Worm (Caenorhabditis elegans) whole organism, L4 larva: ENCODE data around the gene Y75B12B.3.

Experiments
- F26F4.8 ChIP-seq: fragments of 200-800 bp; sonication (Bioruptor generic); conservative IDR thresholded peaks from 2 replicates; pipeline ENCODE4 v1.3.6; 2022; ENCODE audit warnings: missing genetic modification characterization, missing compliant biosample characterization
- F37D6.2 ChIP-seq: sonication (generic microtip); optimal IDR thresholded peaks from 2 replicates; lab custom pipeline; 2016; ENCODE audit warnings: mild to moderate bottlenecking, missing genetic modification characterization, missing compliant biosample characterization
- Y105C5A.15 ChIP-seq: fragments of 200-800 bp; sonication (Bioruptor generic); IDR thresholded peaks from 2 replicates; pipeline ENCODE4 v1.3.6; 2022; ENCODE audit warnings: missing genetic modification characterization, missing compliant biosample characterization
- aha-1 ChIP-seq: fragments of 150-350 bp; peaks from one replicate; lab custom pipeline; 2014; ENCODE audit warnings: missing biosample characterization, missing genetic modification characterization
- arid-1 ChIP-seq: fragments of 200-800 bp; sonication (Bioruptor generic); conservative IDR thresholded peaks from 2 replicates; pipeline ENCODE4 v1.3.6; 2022; ENCODE audit warnings: missing genetic modification reagents, missing genetic modification characterization, missing compliant biosample characterization
- ceh-20 ChIP-seq: fragments of 200-800 bp; sonication (Bioruptor generic); IDR thresholded peaks from 2 replicates; pipeline ENCODE4 v1.3.6; 2022; ENCODE audit warnings: missing genetic modification reagents, missing genetic modification characterization, missing compliant biosample characterization
- ces-1 ChIP-seq: fragments of 150-350 bp; sonication (generic microtip); optimal IDR thresholded peaks from 4 replicates; lab custom pipeline; 2014; ENCODE audit warnings: missing biosample characterization, missing genetic modification reagents, missing genetic modification characterization
- daf-16 ChIP-seq, 3 experiments: sonication (generic microtip); optimal IDR thresholded peaks; 2 replicates each; lab custom pipeline; 2016 to 2017; ENCODE audit warnings: missing genetic modification characterization in 3 of 3, missing genetic modification reagents in 3 of 3, mild to moderate bottlenecking in 2 of 3, missing compliant biosample characterization in 2 of 3, missing biosample characterization in 1 of 3, moderate library complexity in 1 of 3
- fkh-10 ChIP-seq: fragments of 150-350 bp; optimal IDR thresholded peaks from 2 replicates; lab custom pipeline; 2014; ENCODE audit warnings: missing biosample characterization, missing genetic modification reagents, missing genetic modification characterization
- gei-8 ChIP-seq: fragments of 200-800 bp; sonication (Bioruptor generic); optimal IDR thresholded peaks from 2 replicates; lab custom pipeline; 2018; ENCODE audit warnings: mild to moderate bottlenecking, missing genetic modification characterization, missing compliant biosample characterization
- lim-7 ChIP-seq: fragments of 200-800 bp; sonication (Bioruptor generic); IDR thresholded peaks from 2 replicates; pipeline ENCODE4 v1.3.6; 2022; ENCODE audit warnings: missing genetic modification characterization, missing compliant biosample characterization
- lin-13 ChIP-seq: fragments of 150-350 bp; optimal IDR thresholded peaks from 2 replicates; lab custom pipeline; 2014; ENCODE audit warnings: missing biosample characterization, missing genetic modification reagents, missing genetic modification characterization
- lin-38 ChIP-seq: fragments of 200-800 bp; sonication (Bioruptor generic); IDR thresholded peaks from 2 replicates; pipeline ENCODE4 v1.3.6; 2022; ENCODE audit warnings: missing genetic modification reagents, missing genetic modification characterization, missing compliant biosample characterization
- madf-5 ChIP-seq, 2 experiments: fragments of 200-800 bp; sonication (Bioruptor generic); IDR thresholded peaks; 2 replicates each; pipeline ENCODE4 v1.3.6; 2022; ENCODE audit warnings: missing compliant biosample characterization in 2 of 2, missing genetic modification characterization in 2 of 2
- madf-9 ChIP-seq: fragments of 200-800 bp; sonication (Bioruptor generic); conservative IDR thresholded peaks from 2 replicates; pipeline ENCODE4 v1.3.6; 2022; ENCODE audit warnings: missing genetic modification reagents, missing genetic modification characterization, missing compliant biosample characterization
- mxl-2 ChIP-seq: fragments of 200-800 bp; sonication (Bioruptor generic); conservative IDR thresholded peaks from 2 replicates; pipeline ENCODE4 v1.3.6; 2022; ENCODE audit warnings: missing genetic modification reagents, missing genetic modification characterization, missing compliant biosample characterization
- mxl-3 ChIP-seq: fragments of 200-800 bp; sonication (Bioruptor generic); optimal IDR thresholded peaks from 2 replicates; lab custom pipeline; 2018; ENCODE audit warnings: mild to moderate bottlenecking, missing genetic modification characterization, missing compliant biosample characterization
- nhr-102 ChIP-seq: sonication (generic microtip); optimal IDR thresholded peaks from 2 replicates; lab custom pipeline; 2016; ENCODE audit warnings: mild to moderate bottlenecking, missing genetic modification characterization, moderate library complexity, missing compliant biosample characterization
- nhr-41 ChIP-seq: fragments of 200-800 bp; sonication (Bioruptor generic); IDR thresholded peaks from 2 replicates; pipeline ENCODE4 v1.3.6; 2022; ENCODE audit warnings: missing genetic modification reagents, missing genetic modification characterization, missing compliant biosample characterization
- nhr-77 ChIP-seq: fragments of 150-350 bp; optimal IDR thresholded peaks from 2 replicates; lab custom pipeline; 2014; ENCODE audit warnings: missing biosample characterization, missing genetic modification characterization
- pha-4 ChIP-seq, 2 experiments: fragments of 150-350 bp in 1 of 2; fragments of 200-800 bp in 1 of 2; sonication (Bioruptor generic) in 1 of 2; IDR thresholded peaks in 1 of 2; optimal IDR thresholded peaks in 1 of 2; 2 replicates each; pipeline versions ENCODE4 v1.3.6 to Lab custom; 2014 to 2022; ENCODE audit warnings: missing genetic modification characterization in 2 of 2, missing genetic modification reagents in 2 of 2, missing biosample characterization in 1 of 2, missing compliant biosample characterization in 1 of 2
- php-3 ChIP-seq: fragments of 200-800 bp; sonication (Bioruptor generic); IDR thresholded peaks from 2 replicates; pipeline ENCODE4 v1.3.6; 2022; ENCODE audit warnings: missing genetic modification reagents, missing genetic modification characterization, missing compliant biosample characterization
- pqm-1 ChIP-seq: sonication (generic microtip); optimal IDR thresholded peaks from 2 replicates; lab custom pipeline; 2017; ENCODE audit warnings: missing biosample characterization, missing genetic modification characterization
- saeg-2 ChIP-seq: fragments of 200-800 bp; sonication (Bioruptor generic); IDR thresholded peaks from 2 replicates; pipeline ENCODE4 v1.3.6; 2022; ENCODE audit warnings: missing genetic modification reagents, missing genetic modification characterization, missing compliant biosample characterization
- spr-3 ChIP-seq: fragments of 200-800 bp; sonication (Bioruptor generic); optimal IDR thresholded peaks from 2 replicates; lab custom pipeline; 2018; ENCODE audit warnings: mild to moderate bottlenecking, missing genetic modification characterization, missing compliant biosample characterization
- unc-39 ChIP-seq: sonication (generic microtip); optimal IDR thresholded peaks from 2 replicates; lab custom pipeline; 2017; ENCODE audit warnings: missing biosample characterization, missing genetic modification characterization
- unc-62 ChIP-seq, 3 experiments: fragments of 150-350 bp in 1 of 3; sonication (generic microtip); optimal IDR thresholded peaks in 2 of 3; peaks in 1 of 3; 1 replicate in 1 of 3; 2 replicates in 2 of 3; lab custom pipeline; 2014 to 2017; ENCODE audit warnings: missing biosample characterization in 3 of 3, missing genetic modification characterization in 3 of 3, missing genetic modification reagents in 3 of 3, missing genotype in 1 of 3
- vab-7 ChIP-seq: fragments of 200-800 bp; sonication (Bioruptor generic); IDR thresholded peaks from 2 replicates; pipeline ENCODE4 v1.3.6; 2022; ENCODE audit warnings: missing genetic modification reagents, missing genetic modification characterization, missing compliant biosample characterization

The Y75B12B.3 gene

ce11 chrV:15186259-15186927 lies at the start of gene Y75B12B.3 (continued):
- peak; percentile 33; the same call in 1 of the 2 replicates for TF ChIP-seq vab-7

ce11 chrV:15235661-15236060 lies 49.6 kb upstream of the Y75B12B.3 start, which contains the start of gene nhr-164:
TSS of gene nhr-164 (minus strand) at chrV:15235761.
- TF ChIP-seq lim-7 (GFP tag; lab: Robert Waterston, UW) (no peak), ces-1 (GFP tag; lab: Kevin White, UChicago) (no peak), pha-4 (GFP tag; IDR thresholded peaks at IDR 0.05; lab: Robert Waterston, UW) (no peak), pha-4 (tag; optimal IDR thresholded peaks at IDR 0.05; lab: Kevin White, UChicago) (no peak), lin-13 (no peak), saeg-2 (GFP tag; lab: Robert Waterston, UW) (no peak), F37D6.2 (tag; lab: Kevin White, UChicago) (no peak), arid-1 (GFP tag; lab: Robert Waterston, UW) (no peak), Y105C5A.15 (no peak), mxl-2 (GFP tag; lab: Robert Waterston, UW) (no peak)

- TF ChIP-seq vab-7 = no peak
- peak; percentile 29 for TF ChIP-seq aha-1 (tag; lab: Kevin White, UChicago)
- no peak for TF ChIP-seq unc-39
- TF ChIP-seq php-3 (GFP tag; lab: Robert Waterston, UW) = no peak
- TF ChIP-seq mxl-3 = no peak
Measured at ce11 chrV:15232200-15232599, 46.1 kb upstream of the Y75B12B.3 start, which contains the start of gene srw-13. TSS of gene srw-13 (plus strand) at chrV:15232500.

- no peak for TF ChIP-seq unc-62 (GFP tag; optimal IDR thresholded peaks at IDR 0.05 in 1 of 2; lab: Kevin White, UChicago)
- no peak for TF ChIP-seq unc-62 (tag; optimal IDR thresholded peaks at IDR 0.05; lab: Kevin White, UChicago)
- TF ChIP-seq lin-38 (GFP tag; lab: Robert Waterston, UW) = no peak
- TF ChIP-seq ceh-20 (GFP tag; lab: Robert Waterston, UW) = no peak
- no peak for TF ChIP-seq arid-1 (GFP tag; lab: Robert Waterston, UW)
- TF ChIP-seq madf-5 (GFP tag; IDR thresholded peaks at IDR 0.05; lab: Robert Waterston, UW) = no peak
Measured at ce11 chrV:15230243-15230642, 44.2 kb upstream of the Y75B12B.3 start, which contains the start of gene srw-15. TSS of gene srw-15 (plus strand) at chrV:15230543.

- no peak for TF ChIP-seq madf-5 (GFP tag; IDR thresholded peaks at IDR 0.05; lab: Robert Waterston, UW)
- TF ChIP-seq pqm-1 = peak; percentile 41
Measured at ce11 chrV:15226206-15226605, 40.1 kb upstream of the Y75B12B.3 start.

- TF ChIP-seq nhr-77 (tag; lab: Kevin White, UChicago) (no peak), madf-9 (no peak), daf-16 (GFP tag; optimal IDR thresholded peaks at IDR 0.05; lab: Kevin White, UChicago) (no peak), daf-16 (tag; optimal IDR thresholded peaks at IDR 0.05; lab: Kevin White, UChicago) (no peak), gei-8 (GFP tag; lab: Kevin White, UChicago) (no peak), spr-3 (GFP tag; lab: Kevin White, UChicago) (no peak), mxl-2 (GFP tag; lab: Robert Waterston, UW) (no peak), saeg-2 (GFP tag; lab: Robert Waterston, UW) (no peak), F26F4.8 (no peak), nhr-41 (GFP tag; lab: Robert Waterston, UW) (no peak), fkh-10 (GFP tag; lab: Kevin White, UChicago) (no peak), nhr-102 (tag; lab: Kevin White, UChicago) (no peak)
Measured at ce11 chrV:15225650-15226049, 39.6 kb upstream of the Y75B12B.3 start, which contains the start of gene srw-14. TSS of gene srw-14 (plus strand) at chrV:15225950.
